Fruit fly (Drosophila melanogaster) whole organism, pupa: Measurements from ENCODE around the gene Bmcp.
A peak's percentile ranks its signal among the peaks of the same experiment; 100 is the strongest.

ENCODE experiments used
- CG10348 ChIP-seq: fragments of 200-800 bp; sonication (Bioruptor generic); IDR thresholded peaks from 2 replicates; pipeline ENCODE4 v1.3.6; 2022; ENCODE audit warnings: missing biosample characterization, missing genetic modification characterization
- CG12605 ChIP-seq: fragments of 200-800 bp; sonication (Bioruptor generic); IDR thresholded peaks from 2 replicates; pipeline ENCODE4 v1.3.6; 2022; ENCODE audit warnings: missing biosample characterization, missing genetic modification characterization
- CG13204 ChIP-seq: fragments of 200-800 bp; sonication (Bioruptor generic); optimal IDR thresholded peaks from 2 replicates; lab custom pipeline; 2018; ENCODE audit warnings: missing biosample characterization, mild to moderate bottlenecking, missing genetic modification characterization, moderate library complexity
- CG14655 ChIP-seq: fragments of 200-800 bp; sonication (Bioruptor generic); optimal IDR thresholded peaks from 3 replicates; lab custom pipeline; 2017; ENCODE audit warnings: mild to moderate bottlenecking, missing biosample characterization, missing genetic modification reagents, missing genetic modification characterization
- CG15710 ChIP-seq: fragments of 200-800 bp; sonication (Bioruptor generic); optimal IDR thresholded peaks from 2 replicates; lab custom pipeline; 2018; ENCODE audit warnings: missing biosample characterization, mild to moderate bottlenecking, missing genetic modification characterization, moderate library complexity
- CG17806 ChIP-seq: fragments of 200-800 bp; sonication (Bioruptor generic); optimal IDR thresholded peaks from 2 replicates; lab custom pipeline; 2018; ENCODE audit warnings: missing biosample characterization, mild to moderate bottlenecking, missing genetic modification characterization, moderate library complexity
- CG32121 ChIP-seq: fragments of 200-800 bp; sonication (Bioruptor generic); IDR thresholded peaks from 2 replicates; pipeline ENCODE4 v1.3.6; 2022; ENCODE audit warnings: missing biosample characterization, missing genetic modification characterization
- CG34367 ChIP-seq: fragments of 200-800 bp; sonication (Bioruptor generic); optimal IDR thresholded peaks from 2 replicates; lab custom pipeline; 2018; ENCODE audit warnings: missing biosample characterization, mild to moderate bottlenecking, missing genetic modification characterization
- CG4496 ChIP-seq: fragments of 200-800 bp; sonication (Bioruptor generic); IDR thresholded peaks from 3 replicates; pipeline ENCODE4 v1.3.6; 2022; ENCODE audit warnings: missing biosample characterization, missing genetic modification characterization
- CG8159 ChIP-seq: fragments of 200-800 bp; sonication (Bioruptor generic); optimal IDR thresholded peaks from 3 replicates; lab custom pipeline; 2018; ENCODE audit warnings: missing biosample characterization, mild to moderate bottlenecking, missing genetic modification characterization, moderate library complexity
- CG8301 ChIP-seq: fragments of 200-800 bp; sonication (Bioruptor generic); optimal IDR thresholded peaks from 2 replicates; lab custom pipeline; 2018; ENCODE audit warnings: missing biosample characterization, mild to moderate bottlenecking, missing genetic modification characterization
- CG9948 ChIP-seq: fragments of 200-800 bp; sonication (Bioruptor generic); optimal IDR thresholded peaks from 2 replicates; lab custom pipeline; 2018; ENCODE audit warnings: missing biosample characterization, mild to moderate bottlenecking, missing genetic modification characterization, moderate library complexity
- D1 ChIP-seq: fragments of 200-800 bp; sonication (Bioruptor generic); optimal IDR thresholded peaks from 2 replicates; lab custom pipeline; 2018; ENCODE audit warnings: missing biosample characterization, mild to moderate bottlenecking, missing genetic modification characterization, moderate library complexity
- EcR ChIP-seq: fragments of 200-800 bp; sonication (Bioruptor generic); optimal IDR thresholded peaks from 3 replicates; lab custom pipeline; 2019; ENCODE audit warnings: missing biosample characterization, missing genetic modification characterization, mild to moderate bottlenecking, moderate library complexity, missing genetic modification reagents
- Ets98B ChIP-seq: fragments of 200-800 bp; sonication (Bioruptor generic); IDR thresholded peaks from 2 replicates; pipeline ENCODE4 v1.3.6; 2022; ENCODE audit warnings: missing biosample characterization, missing genetic modification characterization
- Pif1A ChIP-seq: fragments of 200-800 bp; sonication (Bioruptor generic); optimal IDR thresholded peaks from 3 replicates; lab custom pipeline; 2016; ENCODE audit warnings: missing biosample characterization, missing genetic modification characterization
- Pif1B ChIP-seq: fragments of 200-800 bp; sonication (Bioruptor generic); optimal IDR thresholded peaks from 3 replicates; lab custom pipeline; 2016; ENCODE audit warnings: missing biosample characterization, missing genetic modification characterization
- Snoo ChIP-seq: fragments of 200-800 bp; sonication (Bioruptor generic); optimal IDR thresholded peaks from 3 replicates; lab custom pipeline; 2017; ENCODE audit warnings: missing biosample characterization, mild to moderate bottlenecking, missing genetic modification characterization, inconsistent platforms
- fd96Ca ChIP-seq: fragments of 200-800 bp; sonication (Bioruptor generic); IDR thresholded peaks from 3 replicates; pipeline ENCODE4 v1.3.6; 2022; ENCODE audit warnings: missing biosample characterization, missing genetic modification characterization
- gl ChIP-seq: fragments of 200-800 bp; sonication (Bioruptor generic); optimal IDR thresholded peaks from 2 replicates; lab custom pipeline; 2018; ENCODE audit warnings: missing biosample characterization, mild to moderate bottlenecking, missing genetic modification characterization
- rn ChIP-seq: fragments of 200-800 bp; sonication (Bioruptor generic); IDR thresholded peaks from 2 replicates; pipeline ENCODE4 v1.3.6; 2022; ENCODE audit warnings: missing biosample characterization, missing genetic modification characterization

Gene Bmcp

DNA sequence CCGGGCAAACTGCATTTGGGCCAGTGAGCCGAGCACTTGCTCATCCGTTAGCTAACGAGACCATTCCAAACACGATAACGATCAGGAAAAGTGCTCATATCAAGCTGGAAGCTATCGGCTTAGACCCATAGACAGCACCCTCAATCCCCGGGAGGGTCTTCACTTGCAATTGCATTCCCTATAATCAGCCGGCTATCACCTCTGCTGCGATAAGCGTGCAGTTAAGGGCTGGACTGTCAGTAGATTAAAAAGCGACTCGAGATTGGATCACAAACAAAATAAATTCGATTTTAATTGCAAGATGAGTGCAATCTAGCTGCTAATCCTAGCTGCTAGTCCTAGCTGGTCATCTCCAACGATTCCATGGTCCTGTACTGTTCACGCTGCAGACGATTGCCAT lies 53.1 kb downstream of the Bmcp start:
- TF ChIP-seq CG14655 (GFP tag; lab: Kevin White, UChicago) (no peak), fd96Ca (no peak), CG34367 (tag; lab: Kevin White, UChicago) (no peak), CG13204 (GFP tag; lab: Kevin White, UChicago) (no peak), CG8159 (tag; lab: Kevin White, UChicago) (no peak), gl (tag; lab: Kevin White, UChicago) (no peak), EcR (GFP tag; lab: Kevin White, UChicago) (no peak), Pif1A (no peak), CG32121 (GFP tag; lab: Robert Waterston, UW) (no peak), CG9948 (tag; lab: Kevin White, UChicago) (no peak), CG4496 (no peak), CG8301 (tag; lab: Kevin White, UChicago) (no peak), Pif1B (GFP tag; lab: Kevin White, UChicago) (no peak), CG10348 (GFP tag; lab: Robert Waterston, UW) (no peak)

DNA sequence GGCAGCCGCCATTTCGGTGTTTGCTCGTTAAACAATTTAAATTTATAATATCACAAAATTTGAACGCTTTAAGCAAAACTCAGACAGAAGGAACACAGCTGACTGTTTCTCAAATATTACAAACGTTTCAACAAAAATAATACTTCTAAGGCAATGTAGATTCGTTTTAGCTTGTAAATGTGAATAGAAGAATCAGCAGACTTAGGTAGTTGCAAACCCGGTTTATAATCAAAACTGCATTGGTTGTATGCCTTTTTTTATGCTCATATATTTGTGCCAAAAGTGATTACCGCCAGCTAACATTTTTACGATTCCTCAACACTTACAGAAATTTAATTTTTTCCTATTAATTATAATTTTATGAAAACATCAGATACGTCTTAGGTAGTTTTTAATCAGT lies 53.7 kb downstream of the Bmcp start, which contains the start of gene Tim13:
Gene Tim13 (minus strand): TSS at position 101 of the 400 bp plus-strand sequence.
- TF ChIP-seq CG12605 (GFP tag; lab: Robert Waterston, UW) (no peak), rn (no peak), Pif1A (no peak), CG8301 (tag; lab: Kevin White, UChicago) (no peak), Pif1B (GFP tag; lab: Kevin White, UChicago) (no peak), gl (tag; lab: Kevin White, UChicago) (no peak), CG4496 (no peak), CG17806 (no peak), D1 (tag; lab: Kevin White, UChicago) (no peak), Snoo (tag; lab: Kevin White, UChicago) (no peak), EcR (GFP tag; lab: Kevin White, UChicago) (no peak), Ets98B (GFP tag; lab: Robert Waterston, UW) (no peak), CG14655 (GFP tag; lab: Kevin White, UChicago) (no peak), fd96Ca (no peak), CG9948 (tag; lab: Kevin White, UChicago) (no peak), CG15710 (tag; lab: Kevin White, UChicago) (no peak), CG34367 (tag; lab: Kevin White, UChicago) (no peak), CG10348 (GFP tag; lab: Robert Waterston, UW) (no peak)

DNA sequence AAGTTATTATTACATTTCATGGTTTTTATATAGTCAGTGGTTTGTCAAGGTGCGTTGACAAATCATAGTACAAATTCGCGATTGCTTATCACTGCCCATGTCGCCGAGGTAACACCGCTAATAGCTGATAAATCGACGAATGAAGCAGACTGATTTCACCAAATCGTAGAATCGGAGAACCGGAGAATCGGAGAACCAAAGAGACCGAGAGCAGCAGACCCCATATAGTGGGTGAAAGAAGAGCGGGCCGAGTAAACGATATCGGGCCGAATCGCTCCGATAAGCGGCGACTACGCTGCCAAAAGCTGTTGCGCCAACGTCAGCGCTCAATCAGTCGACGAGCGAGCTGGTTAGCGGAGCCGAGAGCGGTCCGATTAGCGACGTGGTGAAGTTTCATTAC lies 56.0 kb downstream of the Bmcp start, which contains the start of gene CG14131:
Gene CG14131 (plus strand): TSS at position 343 of the 400 bp plus-strand sequence.
- TF ChIP-seq CG32121 (GFP tag; lab: Robert Waterston, UW) (no peak), rn (no peak), Snoo (tag; lab: Kevin White, UChicago) (no peak), CG34367 (tag; lab: Kevin White, UChicago) (no peak), CG13204 (GFP tag; lab: Kevin White, UChicago) (no peak), CG8301 (tag; lab: Kevin White, UChicago) (no peak), CG12605 (GFP tag; lab: Robert Waterston, UW) (no peak), CG4496 (no peak), fd96Ca (no peak), Pif1A (no peak), EcR (GFP tag; lab: Kevin White, UChicago) (no peak), CG10348 (GFP tag; lab: Robert Waterston, UW) (no peak), CG8159 (tag; lab: Kevin White, UChicago) (no peak), D1 (tag; lab: Kevin White, UChicago) (no peak), Ets98B (GFP tag; lab: Robert Waterston, UW) (no peak), Pif1B (GFP tag; lab: Kevin White, UChicago) (no peak), CG15710 (tag; lab: Kevin White, UChicago) (no peak), CG14655 (GFP tag; lab: Kevin White, UChicago) (no peak), gl (tag; lab: Kevin White, UChicago) (no peak), CG17806 (no peak)

DNA sequence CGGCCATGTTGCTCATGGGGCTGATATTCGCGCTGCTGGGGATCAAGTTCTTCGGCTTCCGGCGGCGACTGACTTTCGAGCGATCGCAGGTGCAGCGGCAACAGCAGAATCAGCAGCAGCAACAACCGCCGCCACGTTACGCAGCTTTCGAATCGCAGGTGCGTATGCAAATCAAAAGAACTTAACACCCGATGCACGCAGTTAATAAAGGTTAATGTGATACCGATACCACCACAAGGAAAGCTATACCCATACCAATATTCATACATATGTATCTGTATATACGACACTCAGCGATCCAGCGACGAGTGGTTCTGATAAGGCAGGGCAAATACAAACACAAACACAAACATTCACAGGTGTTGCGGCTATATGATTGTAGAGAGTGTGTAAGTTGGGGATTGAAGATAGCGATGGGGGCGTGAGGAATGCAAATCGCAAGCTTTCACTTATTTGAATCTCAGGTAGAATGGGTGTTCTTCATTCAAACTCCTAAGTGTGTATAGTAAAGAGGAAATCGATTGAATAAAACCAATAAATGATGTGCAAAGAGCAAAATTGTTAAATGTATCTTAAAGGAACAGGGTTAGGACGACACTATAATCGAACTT lies 56.7 kb downstream of the Bmcp start:
- no peak for TF ChIP-seq D1 (tag; lab: Kevin White, UChicago)
- TF ChIP-seq CG4496: 0 out of 3 replicates have a peak, but pooled peaks have one; percentile 28
- TF ChIP-seq EcR (GFP tag; lab: Kevin White, UChicago): peak; percentile 7
- TF ChIP-seq, all 21 proteins: peak for 2
